Worm (Caenorhabditis elegans): ENCODE measurements around the gene tag-329.

ce11 chrV:9534621-9535020, at the start of gene tag-329:
- TF ChIP-seq M03D4.4 (tag; optimal IDR thresholded peaks at IDR 0.05) (no peak), unc-62 (GFP tag; optimal IDR thresholded peaks at IDR 0.05) (no peak), ces-1 (GFP tag; optimal IDR thresholded peaks at IDR 0.05) (no peak), nhr-76 (tag; optimal IDR thresholded peaks at IDR 0.05) (no peak), lsy-2 (tag; optimal IDR thresholded peaks at IDR 0.05) (no peak)

Measured in whole organism, mixed stage, embryonic.